Worm (Caenorhabditis elegans) whole organism, early embryonic: ENCODE data around the gene F40H3.2.

Experiments
- B0310.2 ChIP-seq: sonication (generic microtip); optimal IDR thresholded peaks from 2 replicates; lab custom pipeline; 2016; ENCODE audit warnings: mild to moderate bottlenecking, missing genetic modification characterization, missing compliant biosample characterization
- F13C5.2 ChIP-seq: sonication (generic microtip); optimal IDR thresholded peaks from 2 replicates; lab custom pipeline; 2017; ENCODE audit warnings: mild to moderate bottlenecking, missing genetic modification characterization, inconsistent platforms, missing compliant biosample characterization
- aly-1 ChIP-seq: sonication (generic microtip); optimal IDR thresholded peaks from 2 replicates; lab custom pipeline; 2016; ENCODE audit warnings: missing genetic modification characterization, missing compliant biosample characterization
- ama-1 ChIP-seq: fragments of 150-350 bp; optimal IDR thresholded peaks from 2 replicates; lab custom pipeline; 2014
- ceh-13 ChIP-seq: fragments of 200-800 bp; sonication (Bioruptor generic); optimal IDR thresholded peaks from 2 replicates; lab custom pipeline; 2018; ENCODE audit warnings: mild to moderate bottlenecking, missing genetic modification characterization, missing compliant biosample characterization
- ceh-36 ChIP-seq: sonication (generic microtip); optimal IDR thresholded peaks from 2 replicates; lab custom pipeline; 2016; ENCODE audit warnings: missing genetic modification characterization, inconsistent platforms, missing compliant biosample characterization
- ets-7 ChIP-seq: sonication (generic microtip); optimal IDR thresholded peaks from 2 replicates; lab custom pipeline; 2016; ENCODE audit warnings: missing genotype, missing genetic modification characterization, missing compliant biosample characterization
- flt-1 ChIP-seq: fragments of 200-800 bp; sonication (Bioruptor generic); IDR thresholded peaks from 2 replicates; pipeline ENCODE4 v1.3.6; 2022; ENCODE audit warnings: missing genetic modification characterization, missing compliant biosample characterization
- hmbx-1 ChIP-seq: sonication (generic microtip); optimal IDR thresholded peaks from 2 replicates; lab custom pipeline; 2016; ENCODE audit warnings: mild to moderate bottlenecking, missing genetic modification characterization, missing compliant biosample characterization
- hmg-4 ChIP-seq: fragments of 200-800 bp; sonication (Bioruptor generic); optimal IDR thresholded peaks from 2 replicates; lab custom pipeline; 2018; ENCODE audit warnings: mild to moderate bottlenecking, missing genetic modification characterization, missing compliant biosample characterization
- hnd-1 ChIP-seq: sonication (generic microtip); optimal IDR thresholded peaks from 2 replicates; lab custom pipeline; 2016; ENCODE audit warnings: missing genetic modification characterization, missing compliant biosample characterization
- pes-1 ChIP-seq: fragments of 200-800 bp; sonication (Bioruptor generic); IDR thresholded peaks from 2 replicates; pipeline ENCODE4 v1.3.6; 2022; ENCODE audit warnings: missing genetic modification reagents, missing genetic modification characterization, missing compliant biosample characterization
- scrt-1 ChIP-seq: fragments of 200-800 bp; sonication (Bioruptor generic); IDR thresholded peaks from 2 replicates; pipeline ENCODE4 v1.3.6; 2022; ENCODE audit warnings: missing genetic modification characterization, missing compliant biosample characterization
- sea-1 ChIP-seq: fragments of 200-800 bp; sonication (Bioruptor generic); conservative IDR thresholded peaks from 2 replicates; pipeline ENCODE4 v1.3.6; 2022; ENCODE audit warnings: missing genetic modification characterization, missing compliant biosample characterization
- tbx-11 ChIP-seq: fragments of 200-800 bp; sonication (Bioruptor generic); IDR thresholded peaks from 2 replicates; pipeline ENCODE4 v1.3.6; 2022; ENCODE audit warnings: missing genetic modification characterization, missing compliant biosample characterization
- tbx-37 ChIP-seq: fragments of 200-800 bp; sonication (Bioruptor generic); conservative IDR thresholded peaks from 2 replicates; pipeline ENCODE4 v1.3.6; 2022; ENCODE audit warnings: missing genetic modification reagents, missing genetic modification characterization, missing compliant biosample characterization
- tra-4 ChIP-seq: sonication (generic microtip); optimal IDR thresholded peaks from 2 replicates; lab custom pipeline; 2017; ENCODE audit warnings: missing genetic modification characterization, missing compliant biosample characterization

Gene F40H3.2

DNA sequence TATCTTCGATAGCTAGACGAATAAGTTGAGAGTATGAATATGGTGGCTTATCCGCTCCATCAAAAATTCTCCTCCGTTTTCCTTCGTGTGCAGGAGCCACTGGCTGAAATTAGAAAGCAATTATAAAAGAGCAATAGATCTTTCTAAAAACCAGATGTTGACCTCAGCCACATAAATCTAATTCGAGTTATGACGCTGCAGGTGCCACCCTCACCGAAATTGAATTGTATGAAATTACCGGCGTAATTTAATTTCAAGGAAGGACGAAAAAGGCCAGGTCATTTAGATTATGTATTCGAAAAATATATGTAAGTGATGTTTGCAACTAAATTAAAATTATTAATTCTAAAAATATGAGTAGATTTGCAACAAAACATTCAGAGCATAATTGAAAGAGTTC lies 17.3 kb downstream of the F40H3.2 start:
- TF ChIP-seq F13C5.2 (tag; lab: Kevin White, UChicago), result no peak
- no peak for TF ChIP-seq tbx-11 (GFP tag; lab: Robert Waterston, UW)
- no peak for TF ChIP-seq tra-4 (tag; lab: Kevin White, UChicago)
- no peak for TF ChIP-seq ama-1 (lab: Kevin White, UChicago)
- no peak for TF ChIP-seq scrt-1 (GFP tag; lab: Robert Waterston, UW)
- TF ChIP-seq ceh-36 (tag; lab: Kevin White, UChicago), result no peak
- TF ChIP-seq ets-7 (tag; lab: Kevin White, UChicago), result no peak
- TF ChIP-seq aly-1 (tag; lab: Kevin White, UChicago), result no peak
- no peak for TF ChIP-seq hnd-1 (tag; lab: Kevin White, UChicago)
- no peak for TF ChIP-seq hmg-4 (GFP tag; lab: Kevin White, UChicago)
- no peak for TF ChIP-seq pes-1 (GFP tag; lab: Robert Waterston, UW)
- no peak for TF ChIP-seq B0310.2
- no peak for TF ChIP-seq ceh-13
- TF ChIP-seq flt-1 (GFP tag; lab: Robert Waterston, UW), result no peak

DNA sequence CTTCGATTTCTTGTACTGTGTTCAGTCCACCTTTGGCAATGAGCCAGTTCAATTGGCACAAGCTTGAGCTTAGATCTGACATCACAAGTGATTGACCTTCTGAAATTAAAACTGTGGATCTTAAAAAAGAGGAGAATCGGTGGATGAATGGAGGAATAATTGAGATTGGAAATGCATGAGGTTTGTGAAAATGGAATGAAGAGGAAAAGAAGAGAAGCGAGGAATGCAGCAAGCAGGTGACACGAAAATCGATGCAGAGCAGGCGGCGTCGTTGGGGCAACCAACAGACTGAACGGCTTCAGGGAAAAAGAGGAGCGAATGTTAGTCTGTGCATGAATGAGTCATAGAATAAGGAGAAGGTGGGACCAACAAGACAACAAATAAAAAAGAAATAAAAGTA lies 17.8 kb downstream of the F40H3.2 start, which contains the start of gene fkh-8:
TSS of gene fkh-8 (minus strand) at position 101 of the 400 bp plus-strand sequence.
- TF ChIP-seq ceh-13, result no peak
- no peak for TF ChIP-seq aly-1 (tag; lab: Kevin White, UChicago)
- no peak for TF ChIP-seq hmbx-1 (tag; lab: Kevin White, UChicago)
- TF ChIP-seq tra-4 (tag; lab: Kevin White, UChicago), result no peak
- no peak for TF ChIP-seq scrt-1 (GFP tag; lab: Robert Waterston, UW)
- no peak for TF ChIP-seq ets-7 (tag; lab: Kevin White, UChicago)
- no peak for TF ChIP-seq hnd-1 (tag; lab: Kevin White, UChicago)
- TF ChIP-seq flt-1 (GFP tag; lab: Robert Waterston, UW), result no peak
- TF ChIP-seq ama-1 (lab: Kevin White, UChicago), result no peak
- TF ChIP-seq tbx-37, result no peak
- no peak for TF ChIP-seq F13C5.2 (tag; lab: Kevin White, UChicago)
- no peak for TF ChIP-seq ceh-36 (tag; lab: Kevin White, UChicago)
- TF ChIP-seq hmg-4 (GFP tag; lab: Kevin White, UChicago), result no peak
- no peak for TF ChIP-seq tbx-11 (GFP tag; lab: Robert Waterston, UW)

DNA sequence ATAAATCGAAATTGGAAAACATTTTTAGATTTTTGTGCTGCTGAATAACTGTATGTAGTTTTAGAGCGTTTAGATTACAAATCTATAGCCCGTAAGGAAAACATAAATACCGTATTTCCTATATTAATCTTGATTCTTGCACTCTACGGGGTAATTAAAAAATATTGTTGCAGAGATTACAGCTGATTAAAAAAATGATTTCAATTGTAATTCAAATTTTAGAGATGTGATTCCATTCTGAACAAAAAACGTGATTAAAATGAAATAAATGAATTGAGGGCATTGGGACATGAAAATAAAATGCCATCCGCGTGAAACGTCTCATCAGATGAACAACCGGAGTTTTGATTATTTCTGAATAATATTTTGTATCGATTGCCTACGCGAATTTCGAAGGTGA lies 19.0 kb downstream of the F40H3.2 start, which contains the start of gene cpb-2:
TSS of gene cpb-2 (plus strand) at position 301 of the 400 bp plus-strand sequence.
- TF ChIP-seq ama-1 (lab: Kevin White, UChicago), result no peak
- no peak for TF ChIP-seq B0310.2
- TF ChIP-seq flt-1 (GFP tag; lab: Robert Waterston, UW), result no peak
- TF ChIP-seq sea-1 (GFP tag; lab: Robert Waterston, UW), result no peak
- TF ChIP-seq hmg-4 (GFP tag; lab: Kevin White, UChicago), result no peak
- TF ChIP-seq F13C5.2 (tag; lab: Kevin White, UChicago), result no peak
- TF ChIP-seq tbx-37, result no peak
- no peak for TF ChIP-seq scrt-1 (GFP tag; lab: Robert Waterston, UW)
- no peak for TF ChIP-seq aly-1 (tag; lab: Kevin White, UChicago)
- no peak for TF ChIP-seq tra-4 (tag; lab: Kevin White, UChicago)
- TF ChIP-seq ets-7 (tag; lab: Kevin White, UChicago), result no peak
- TF ChIP-seq ceh-36 (tag; lab: Kevin White, UChicago), result no peak
- no peak for TF ChIP-seq pes-1 (GFP tag; lab: Robert Waterston, UW)
- TF ChIP-seq hnd-1 (tag; lab: Kevin White, UChicago), result no peak
- no peak for TF ChIP-seq hmbx-1 (tag; lab: Kevin White, UChicago)
- no peak for TF ChIP-seq tbx-11 (GFP tag; lab: Robert Waterston, UW)
- TF ChIP-seq ceh-13, result no peak

DNA sequence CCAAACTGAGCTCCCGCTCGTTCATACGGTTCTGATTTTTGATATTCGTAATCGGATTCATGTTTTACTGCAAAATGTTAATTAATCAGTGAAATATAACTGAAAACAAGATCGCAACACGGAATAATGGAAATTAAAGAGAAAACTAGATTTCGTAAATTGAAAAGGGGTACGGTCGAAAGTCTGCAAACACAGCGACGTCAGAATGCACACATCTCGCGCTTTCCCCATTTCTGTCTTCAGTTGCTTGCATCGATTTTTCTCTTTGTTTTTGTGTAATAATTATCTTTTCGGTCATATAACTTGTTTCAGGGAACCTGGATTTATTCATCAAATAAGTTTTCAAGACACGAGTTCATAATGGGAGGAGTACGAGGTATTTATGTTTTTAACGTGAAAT lies 23.4 kb downstream of the F40H3.2 start, which contains the start of the genes rbmx-2 and C30B5.2:
TSS of gene rbmx-2 (minus strand) at position 74 of the 400 bp plus-strand sequence.
TSS of gene C30B5.2 (plus strand) at position 306 of the 400 bp plus-strand sequence.
- TF ChIP-seq tbx-37, result no peak
- TF ChIP-seq flt-1 (GFP tag; lab: Robert Waterston, UW), result no peak
- TF ChIP-seq F13C5.2 (tag; lab: Kevin White, UChicago), result no peak
- no peak for TF ChIP-seq hmbx-1 (tag; lab: Kevin White, UChicago)
- no peak for TF ChIP-seq scrt-1 (GFP tag; lab: Robert Waterston, UW)
- no peak for TF ChIP-seq sea-1 (GFP tag; lab: Robert Waterston, UW)
- TF ChIP-seq tbx-11 (GFP tag; lab: Robert Waterston, UW), result no peak
- no peak for TF ChIP-seq ceh-13
- no peak for TF ChIP-seq ceh-36 (tag; lab: Kevin White, UChicago)
- no peak for TF ChIP-seq pes-1 (GFP tag; lab: Robert Waterston, UW)
- no peak for TF ChIP-seq hnd-1 (tag; lab: Kevin White, UChicago)
- TF ChIP-seq ama-1 (lab: Kevin White, UChicago), result no peak
- TF ChIP-seq tra-4 (tag; lab: Kevin White, UChicago), result no peak
- TF ChIP-seq ets-7 (tag; lab: Kevin White, UChicago), result no peak

DNA sequence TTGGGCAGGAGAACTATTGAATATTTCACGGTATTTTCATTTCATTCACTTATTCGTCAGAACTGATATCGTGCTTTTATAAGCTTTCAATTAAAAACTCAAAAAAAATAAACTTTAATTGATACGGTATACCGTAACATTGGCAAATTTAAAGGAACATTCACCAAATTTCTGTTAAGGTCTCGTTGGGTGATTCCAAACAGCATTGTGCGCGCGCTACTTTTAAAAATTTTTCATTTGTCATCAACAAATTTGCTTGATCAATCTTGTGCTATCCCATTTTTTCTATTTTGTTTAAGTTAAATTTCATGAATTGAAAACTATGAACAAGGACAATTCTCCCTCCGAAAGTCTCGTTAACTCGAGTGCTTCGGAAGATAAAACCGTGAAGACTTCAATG lies 25.0 kb downstream of the F40H3.2 start, which contains the start of gene szy-4:
TSS of gene szy-4 (plus strand) at position 229 of the 400 bp plus-strand sequence.
- TF ChIP-seq ets-7 (tag; lab: Kevin White, UChicago) (no peak), sea-1 (GFP tag; lab: Robert Waterston, UW) (no peak), hmbx-1 (tag; lab: Kevin White, UChicago) (no peak), ceh-36 (tag; lab: Kevin White, UChicago) (no peak), aly-1 (tag; lab: Kevin White, UChicago) (no peak), hnd-1 (tag; lab: Kevin White, UChicago) (no peak), scrt-1 (GFP tag; lab: Robert Waterston, UW) (no peak), hmg-4 (GFP tag; lab: Kevin White, UChicago) (no peak), tbx-37 (no peak), flt-1 (GFP tag; lab: Robert Waterston, UW) (no peak), F13C5.2 (tag; lab: Kevin White, UChicago) (no peak), B0310.2 (no peak), tra-4 (tag; lab: Kevin White, UChicago) (no peak), ceh-13 (no peak), ama-1 (lab: Kevin White, UChicago) (no peak), tbx-11 (GFP tag; lab: Robert Waterston, UW) (no peak), pes-1 (GFP tag; lab: Robert Waterston, UW) (no peak)

DNA sequence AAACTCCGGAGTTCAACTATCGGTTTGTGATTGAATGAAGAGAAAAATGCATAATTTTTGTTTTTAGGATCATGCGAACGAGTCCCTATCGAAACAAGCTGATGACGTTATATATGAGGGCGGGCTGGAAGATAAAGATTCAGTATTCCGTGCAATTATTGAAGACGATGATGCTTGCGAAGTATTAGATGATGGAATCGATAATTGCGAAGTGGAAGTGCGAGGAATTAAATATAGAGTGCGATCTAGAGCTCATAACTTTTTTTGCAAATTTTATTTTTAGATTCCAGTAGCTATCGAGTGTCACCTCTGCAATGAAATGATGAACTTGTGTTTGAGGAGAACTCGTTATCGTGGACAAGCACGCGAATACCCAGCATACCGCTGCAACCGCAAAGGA lies 25.6 kb downstream of the F40H3.2 start:
- TF ChIP-seq ceh-13 (no peak), tbx-37 (no peak), flt-1 (GFP tag; lab: Robert Waterston, UW) (no peak), aly-1 (tag; lab: Kevin White, UChicago) (no peak), hmbx-1 (tag; lab: Kevin White, UChicago) (no peak), hmg-4 (GFP tag; lab: Kevin White, UChicago) (no peak), tra-4 (tag; lab: Kevin White, UChicago) (no peak), ets-7 (tag; lab: Kevin White, UChicago) (no peak), tbx-11 (GFP tag; lab: Robert Waterston, UW) (no peak), scrt-1 (GFP tag; lab: Robert Waterston, UW) (no peak), F13C5.2 (tag; lab: Kevin White, UChicago) (no peak), ama-1 (lab: Kevin White, UChicago) (no peak), B0310.2 (no peak), ceh-36 (tag; lab: Kevin White, UChicago) (no peak)
